Worm (Caenorhabditis elegans) whole organism, L1 larva: ENCODE measurements around the gene C07A9.13.

Experiments used
- ces-1 ChIP-seq: fragments of 150-350 bp; optimal IDR thresholded peaks from 2 replicates; lab custom pipeline; 2014; ENCODE audit warnings: missing biosample characterization, missing genetic modification reagents, missing genetic modification characterization
- dpl-1 ChIP-seq, 3 experiments: fragments of 150-350 bp in 2 of 3; sonication (generic microtip) in 1 of 3; optimal IDR thresholded peaks; 2 replicates each; lab custom pipeline; 2014 to 2017; ENCODE audit warnings: missing biosample characterization in 3 of 3, missing genetic modification characterization in 3 of 3, missing genetic modification reagents in 3 of 3
- lin-39 ChIP-seq: fragments of 150-350 bp; optimal IDR thresholded peaks from 2 replicates; lab custom pipeline; 2014; ENCODE audit warnings: missing biosample characterization, missing genetic modification reagents, missing genetic modification characterization
- mep-1 ChIP-seq: fragments of 150-350 bp; optimal IDR thresholded peaks from 2 replicates; lab custom pipeline; 2014; ENCODE audit warnings: missing biosample characterization, missing genetic modification characterization
- nhr-12 ChIP-seq: sonication (generic microtip); optimal IDR thresholded peaks from 2 replicates; lab custom pipeline; 2017; ENCODE audit warnings: missing biosample characterization, missing genetic modification characterization
- skn-1 ChIP-seq: fragments of 150-350 bp; optimal IDR thresholded peaks from 2 replicates; lab custom pipeline; 2014; ENCODE audit warnings: missing biosample characterization, missing genetic modification characterization
- snpc-4 ChIP-seq: fragments of 150-350 bp; optimal IDR thresholded peaks from 2 replicates; lab custom pipeline; 2014; ENCODE audit warnings: missing biosample characterization, missing genetic modification characterization
- sptf-1 ChIP-seq: fragments of 150-350 bp; optimal IDR thresholded peaks from 2 replicates; lab custom pipeline; 2014; ENCODE audit warnings: missing biosample characterization, missing genetic modification characterization
- zag-1 ChIP-seq: fragments of 150-350 bp; optimal IDR thresholded peaks from 2 replicates; lab custom pipeline; 2014; ENCODE audit warnings: missing biosample characterization, missing genetic modification characterization
- zip-4 ChIP-seq: fragments of 200-800 bp; sonication (Bioruptor generic); optimal IDR thresholded peaks from 2 replicates; lab custom pipeline; 2018; ENCODE audit warnings: mild to moderate bottlenecking, missing genetic modification characterization, moderate library complexity, missing compliant biosample characterization
- ztf-11 ChIP-seq, 2 experiments: sonication (generic microtip); optimal IDR thresholded peaks; 2 replicates each; lab custom pipeline; 2016 to 2017; ENCODE audit warnings: missing genetic modification characterization in 2 of 2, missing biosample characterization in 1 of 2, missing compliant biosample characterization in 1 of 2

DNA sequence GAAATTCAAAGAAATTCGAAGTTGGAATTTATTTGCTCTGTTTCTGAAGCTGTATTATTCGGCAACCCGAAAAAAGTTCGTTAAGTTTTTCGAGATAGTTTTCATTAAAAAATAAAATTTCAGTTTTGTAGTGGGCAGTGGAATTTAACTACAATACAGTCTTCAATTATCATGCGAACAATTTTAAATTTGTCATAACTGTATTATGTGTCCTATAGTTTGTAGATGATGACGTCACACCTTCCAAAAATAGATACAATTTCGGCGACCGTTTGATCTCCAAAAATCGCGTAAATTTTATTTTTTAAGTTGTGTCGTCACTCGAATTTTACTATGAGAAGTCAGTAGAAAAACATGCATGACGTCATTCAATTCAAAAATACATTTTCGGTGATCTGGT lies 32.1 kb upstream of the C07A9.13 start:
- TF ChIP-seq zip-4 (GFP tag; lab: Kevin White, UChicago) (no peak), sptf-1 (no peak), dpl-1 (GFP tag; optimal IDR thresholded peaks at IDR 0.05; lab: Kevin White, UChicago) (no peak), ces-1 (GFP tag; lab: Kevin White, UChicago) (no peak), zag-1 (no peak), skn-1 (tag; lab: Kevin White, UChicago) (no peak), mep-1 (no peak), lin-39 (no peak), nhr-12 (tag; lab: Kevin White, UChicago) (no peak), snpc-4 (tag; lab: Kevin White, UChicago) (no peak), ztf-11 (tag; optimal IDR thresholded peaks at IDR 0.05; lab: Kevin White, UChicago) (no peak)
